Worm (Caenorhabditis elegans) whole organism, midembryonic: ENCODE measurements around the gene ZC373.3.

Experiments
- T22C8.4 ChIP-seq: fragments of 200-800 bp; sonication (Bioruptor generic); IDR thresholded peaks from 2 replicates; pipeline ENCODE4 v1.3.6; 2022; ENCODE audit warnings: missing genetic modification characterization, missing compliant biosample characterization
- cog-1 ChIP-seq: sonication (generic microtip); optimal IDR thresholded peaks from 2 replicates; lab custom pipeline; 2016; ENCODE audit warnings: missing genetic modification characterization, missing compliant biosample characterization
- flt-1 ChIP-seq: fragments of 200-800 bp; sonication (Bioruptor generic); IDR thresholded peaks from 2 replicates; pipeline ENCODE4 v1.3.6; 2022; ENCODE audit warnings: missing genetic modification characterization, missing compliant biosample characterization
- klf-2 ChIP-seq: fragments of 200-800 bp; sonication (Bioruptor generic); conservative IDR thresholded peaks from 2 replicates; pipeline ENCODE4 v1.3.6; 2022; ENCODE audit warnings: missing genetic modification reagents, missing genetic modification characterization, missing compliant biosample characterization
- med-1 ChIP-seq: sonication (generic microtip); optimal IDR thresholded peaks from 2 replicates; lab custom pipeline; 2017; ENCODE audit warnings: missing genetic modification characterization, mild to moderate bottlenecking, missing compliant biosample characterization, antibody characterized with exemption, missing genetic modification reagents; ENCODE audit not compliant: insufficient read depth
- ref-1 ChIP-seq: fragments of 200-800 bp; sonication (Bioruptor generic); conservative IDR thresholded peaks from 2 replicates; pipeline ENCODE4 v1.3.6; 2022; ENCODE audit warnings: missing genetic modification reagents, missing genetic modification characterization, missing compliant biosample characterization
- tab-1 ChIP-seq: fragments of 200-800 bp; sonication (Bioruptor generic); IDR thresholded peaks from 2 replicates; pipeline ENCODE4 v1.3.6; 2022; ENCODE audit warnings: missing genetic modification characterization, missing compliant biosample characterization
- ztf-23 ChIP-seq: fragments of 200-800 bp; sonication (Bioruptor generic); IDR thresholded peaks from 2 replicates; pipeline ENCODE4 v1.3.6; 2022; ENCODE audit warnings: missing genetic modification reagents, missing genetic modification characterization, missing compliant biosample characterization
- ztf-29 ChIP-seq: fragments of 200-800 bp; sonication (Bioruptor generic); IDR thresholded peaks from 2 replicates; pipeline ENCODE4 v1.3.6; 2022; ENCODE audit warnings: missing genetic modification reagents, missing genetic modification characterization, missing compliant biosample characterization

Gene ZC373.3

ce11 chrX:10077297-10077696 is 17.0 kb downstream of the ZC373.3 start, which contains the start of gene col-176:
TSS of gene col-176 (plus strand) at chrX:10077597.
- TF ChIP-seq flt-1 (GFP tag; lab: Robert Waterston, UW) (no peak), cog-1 (tag; lab: Kevin White, UChicago) (no peak), tab-1 (no peak), T22C8.4 (GFP tag; lab: Robert Waterston, UW) (no peak), med-1 (no peak), ref-1 (GFP tag; lab: Robert Waterston, UW) (no peak), klf-2 (GFP tag; lab: Robert Waterston, UW) (no peak), ztf-23 (GFP tag; lab: Robert Waterston, UW) (no peak), ztf-29 (no peak)

- TF ChIP-seq klf-2 (GFP tag; lab: Robert Waterston, UW) (no peak), ztf-23 (GFP tag; lab: Robert Waterston, UW) (peak; percentile 38; the same call in 1 of the 2 replicates), cog-1 (tag; lab: Kevin White, UChicago) (no peak)
Measured at ce11 chrX:10078089-10078488, 17.8 kb downstream of the ZC373.3 start.

ce11 chrX:10078637-10079036 is 18.3 kb downstream of the ZC373.3 start:
- TF ChIP-seq ztf-29 (no peak), flt-1 (GFP tag; lab: Robert Waterston, UW) (no peak), ztf-23 (GFP tag; lab: Robert Waterston, UW) (no peak), med-1 (no peak), cog-1 (tag; lab: Kevin White, UChicago) (no peak), klf-2 (GFP tag; lab: Robert Waterston, UW) (no peak), ref-1 (GFP tag; lab: Robert Waterston, UW) (no peak)

- TF ChIP-seq ztf-29 (no peak), ref-1 (GFP tag; lab: Robert Waterston, UW) (no peak), cog-1 (tag; lab: Kevin White, UChicago) (no peak), tab-1 (no peak), flt-1 (GFP tag; lab: Robert Waterston, UW) (no peak), T22C8.4 (GFP tag; lab: Robert Waterston, UW) (no peak), ztf-23 (GFP tag; lab: Robert Waterston, UW) (no peak), klf-2 (GFP tag; lab: Robert Waterston, UW) (no peak), med-1 (no peak)
Measured at ce11 chrX:10079230-10079629, 18.9 kb downstream of the ZC373.3 start.

- TF ChIP-seq cog-1 (tag; lab: Kevin White, UChicago) (no peak), klf-2 (GFP tag; lab: Robert Waterston, UW) (no peak), T22C8.4 (GFP tag; lab: Robert Waterston, UW) (no peak), ztf-23 (GFP tag; lab: Robert Waterston, UW) (no peak), med-1 (no peak), flt-1 (GFP tag; lab: Robert Waterston, UW) (no peak)
Measured at ce11 chrX:10081077-10081476, 20.8 kb downstream of the ZC373.3 start.

ce11 chrX:10083272-10083671 is 22.9 kb downstream of the ZC373.3 start:
- no peak for TF ChIP-seq cog-1 (tag; lab: Kevin White, UChicago)
- no peak for TF ChIP-seq klf-2 (GFP tag; lab: Robert Waterston, UW)
- TF ChIP-seq flt-1 (GFP tag; lab: Robert Waterston, UW) = no peak
- TF ChIP-seq tab-1 = no peak
- TF ChIP-seq ztf-29 = no peak
- TF ChIP-seq ref-1 (GFP tag; lab: Robert Waterston, UW) = no peak
- no peak for TF ChIP-seq ztf-23 (GFP tag; lab: Robert Waterston, UW)
- no peak for TF ChIP-seq T22C8.4 (GFP tag; lab: Robert Waterston, UW)
- TF ChIP-seq med-1 = no peak

- no peak for TF ChIP-seq tab-1
Measured at ce11 chrX:10084050-10084672, 23.8 kb downstream of the ZC373.3 start, which contains the start of gene W07E11.1. TSS of gene W07E11.1 (plus strand) at chrX:10084622.

ce11 chrX:10085073-10085472 is 24.7 kb downstream of the ZC373.3 start:
- TF ChIP-seq T22C8.4 (GFP tag; lab: Robert Waterston, UW) (no peak), flt-1 (GFP tag; lab: Robert Waterston, UW) (no peak), med-1 (no peak), ztf-23 (GFP tag; lab: Robert Waterston, UW) (no peak), ztf-29 (no peak), tab-1 (no peak), ref-1 (GFP tag; lab: Robert Waterston, UW) (no peak), cog-1 (tag; lab: Kevin White, UChicago) (no peak), klf-2 (GFP tag; lab: Robert Waterston, UW) (no peak)

ce11 chrX:10087866-10088265 is 27.5 kb downstream of the ZC373.3 start, which contains the start of gene flp-28:
TSS of gene flp-28 (minus strand) at chrX:10087966.
- TF ChIP-seq ztf-23 (GFP tag; lab: Robert Waterston, UW) (no peak), klf-2 (GFP tag; lab: Robert Waterston, UW) (no peak), T22C8.4 (GFP tag; lab: Robert Waterston, UW) (no peak), cog-1 (tag; lab: Kevin White, UChicago) (no peak), med-1 (no peak), ztf-29 (no peak), tab-1 (no peak), flt-1 (GFP tag; lab: Robert Waterston, UW) (no peak), ref-1 (GFP tag; lab: Robert Waterston, UW) (no peak)

- TF ChIP-seq cog-1 (tag; lab: Kevin White, UChicago) (no peak), ztf-29 (no peak), med-1 (no peak), klf-2 (GFP tag; lab: Robert Waterston, UW) (no peak), ztf-23 (GFP tag; lab: Robert Waterston, UW) (no peak), ref-1 (GFP tag; lab: Robert Waterston, UW) (no peak), flt-1 (GFP tag; lab: Robert Waterston, UW) (no peak), T22C8.4 (GFP tag; lab: Robert Waterston, UW) (no peak), tab-1 (no peak)
Measured at ce11 chrX:10092864-10093263, 32.5 kb downstream of the ZC373.3 start, which contains the start of gene flp-3. TSS of gene flp-3 (minus strand) at chrX:10092964.
